Worm (Caenorhabditis elegans): ENCODE results near the gene F16G10.2.

F16G10.2 gene

DNA sequence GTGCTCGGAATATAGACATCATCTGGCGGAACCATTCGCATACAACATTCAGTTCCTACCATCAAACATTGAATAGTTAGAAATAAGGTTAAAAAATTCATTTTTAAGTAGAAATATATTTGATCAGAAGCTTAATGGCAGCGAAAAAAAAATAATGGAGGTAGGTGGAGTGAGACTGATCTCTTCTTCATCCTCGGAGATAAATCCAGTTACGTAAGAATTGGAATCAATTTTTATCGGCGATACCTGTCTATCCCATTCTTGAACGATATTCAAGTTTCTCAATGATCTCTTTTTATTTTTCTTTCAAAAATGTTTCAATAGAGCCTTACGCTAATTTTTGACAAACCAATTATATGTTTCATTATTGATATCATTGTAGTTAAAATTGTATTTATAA is 10.4 kb downstream of the F16G10.2 start, which contains the start of gene F16G10.9:
Gene F16G10.9 (minus strand): TSS at position 101 of the 400 bp plus-strand sequence.
- TF ChIP-seq unc-62 (GFP tag; optimal IDR thresholded peaks at IDR 0.05) (no peak), mab-5 (tag; optimal IDR thresholded peaks at IDR 0.05) (no peak), snpc-4 (tag; optimal IDR thresholded peaks at IDR 0.05) (no peak), lsy-2 (tag; optimal IDR thresholded peaks at IDR 0.05) (no peak), nhr-23 (tag; optimal IDR thresholded peaks at IDR 0.05) (no peak), elt-3 (tag; optimal IDR thresholded peaks at IDR 0.05) (no peak), aly-2 (tag; optimal IDR thresholded peaks at IDR 0.05) (no peak), R02D3.7 (tag; optimal IDR thresholded peaks at IDR 0.05) (no peak), C34F6.9 (tag; optimal IDR thresholded peaks at IDR 0.05) (no peak), ztf-11 (tag; optimal IDR thresholded peaks at IDR 0.05) (no peak), egl-27 (tag; optimal IDR thresholded peaks at IDR 0.05) (no peak), nhr-12 (tag; optimal IDR thresholded peaks at IDR 0.05) (no peak), nhr-129 (tag; optimal IDR thresholded peaks at IDR 0.05) (no peak), Y55F3AM.14 (GFP tag; optimal IDR thresholded peaks at IDR 0.05) (no peak), gmeb-1 (tag; optimal IDR thresholded peaks at IDR 0.05) (no peak), lin-13 (GFP tag; optimal IDR thresholded peaks at IDR 0.05) (no peak), ceh-16 (tag; optimal IDR thresholded peaks at IDR 0.05) (no peak), zag-1 (tag; optimal IDR thresholded peaks at IDR 0.05) (no peak)

DNA sequence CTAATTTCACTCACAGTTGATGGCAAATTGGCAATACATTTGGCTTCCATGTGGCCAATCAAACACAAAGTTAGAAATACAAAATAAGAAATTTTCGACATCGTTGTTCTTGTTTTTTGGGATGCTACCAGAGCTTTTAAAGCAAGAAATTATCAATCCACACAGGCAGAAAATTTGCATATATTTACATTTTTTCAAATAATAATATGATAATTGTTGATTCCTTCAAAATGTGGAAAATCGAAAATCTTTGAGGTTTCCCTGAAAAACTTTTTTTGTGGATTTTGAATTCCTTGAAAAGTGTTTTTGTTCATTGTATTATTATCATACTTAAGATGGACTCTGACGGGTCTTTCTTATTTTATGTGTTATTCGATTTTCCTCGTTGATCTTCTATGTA is 15.8 kb downstream of the F16G10.2 start, which contains the start of gene F16G10.10:
Gene F16G10.10 (minus strand): TSS at position 101 of the 400 bp plus-strand sequence.
- TF ChIP-seq ceh-16 (tag; optimal IDR thresholded peaks at IDR 0.05): no peak
- TF ChIP-seq mbf-1 (tag; optimal IDR thresholded peaks at IDR 0.05): no peak
- no peak for TF ChIP-seq F13H6.1 (tag; optimal IDR thresholded peaks at IDR 0.05)
- TF ChIP-seq ama-1 (optimal IDR thresholded peaks at IDR 0.05): no peak
- TF ChIP-seq C34F6.9 (tag; optimal IDR thresholded peaks at IDR 0.05): no peak
- no peak for TF ChIP-seq crh-2 (tag; optimal IDR thresholded peaks at IDR 0.05)

ce11 chrII:2393821-2394220 is 18.7 kb downstream of the F16G10.2 start, which contains the start of gene F16G10.11:
Gene F16G10.11 (minus strand): TSS chrII:2393921.
- TF ChIP-seq nhr-21 (tag; optimal IDR thresholded peaks at IDR 0.05): no peak
- no peak for TF ChIP-seq ceh-16 (tag; optimal IDR thresholded peaks at IDR 0.05)

DNA sequence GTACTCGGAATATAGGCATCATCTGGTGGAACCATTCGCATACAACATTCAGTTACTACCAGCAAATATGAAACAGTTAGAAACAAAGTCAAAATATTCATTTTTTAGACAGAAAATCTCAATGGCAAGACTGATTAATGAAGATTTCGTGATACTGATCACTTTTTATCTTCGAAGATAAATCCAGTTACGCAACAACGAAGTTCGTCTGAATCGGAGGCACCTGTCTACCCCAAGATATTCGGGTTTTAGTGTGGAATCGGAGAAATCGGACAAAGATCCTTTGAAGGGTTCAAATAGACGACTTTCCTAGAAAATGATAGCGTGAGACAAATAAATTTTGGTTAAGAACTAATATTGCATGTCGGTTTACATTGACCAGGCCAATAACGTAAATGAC is 20.8 kb downstream of the F16G10.2 start, which contains the start of gene F16G10.13:
Gene F16G10.13 (minus strand): TSS at position 101 of the 400 bp plus-strand sequence.
- TF ChIP-seq R02D3.7 (tag; optimal IDR thresholded peaks at IDR 0.05) (no peak), zag-1 (tag; optimal IDR thresholded peaks at IDR 0.05) (no peak), ama-1 (optimal IDR thresholded peaks at IDR 0.05) (no peak), lsy-2 (tag; optimal IDR thresholded peaks at IDR 0.05) (no peak), skn-1 (tag; optimal IDR thresholded peaks at IDR 0.05) (no peak), nhr-237 (tag; optimal IDR thresholded peaks at IDR 0.05) (no peak), mab-5 (tag; optimal IDR thresholded peaks at IDR 0.05) (no peak), nhr-12 (tag; optimal IDR thresholded peaks at IDR 0.05) (no peak), nhr-77 (tag; optimal IDR thresholded peaks at IDR 0.05) (no peak), lin-13 (GFP tag; optimal IDR thresholded peaks at IDR 0.05) (no peak), ztf-11 (tag; optimal IDR thresholded peaks at IDR 0.05) (no peak), nhr-23 (tag; optimal IDR thresholded peaks at IDR 0.05) (no peak), ztf-1 (GFP tag; conservative IDR thresholded peaks at IDR 0.05) (no peak), ceh-16 (tag; optimal IDR thresholded peaks at IDR 0.05) (no peak), nhr-21 (tag; optimal IDR thresholded peaks at IDR 0.05) (no peak), ZK546.5 (tag; optimal IDR thresholded peaks at IDR 0.05) (no peak), snpc-4 (tag; optimal IDR thresholded peaks at IDR 0.05) (no peak), nhr-10 (tag; optimal IDR thresholded peaks at IDR 0.05) (no peak), elt-3 (tag; optimal IDR thresholded peaks at IDR 0.05) (no peak), C34F6.9 (tag; optimal IDR thresholded peaks at IDR 0.05) (no peak)

DNA sequence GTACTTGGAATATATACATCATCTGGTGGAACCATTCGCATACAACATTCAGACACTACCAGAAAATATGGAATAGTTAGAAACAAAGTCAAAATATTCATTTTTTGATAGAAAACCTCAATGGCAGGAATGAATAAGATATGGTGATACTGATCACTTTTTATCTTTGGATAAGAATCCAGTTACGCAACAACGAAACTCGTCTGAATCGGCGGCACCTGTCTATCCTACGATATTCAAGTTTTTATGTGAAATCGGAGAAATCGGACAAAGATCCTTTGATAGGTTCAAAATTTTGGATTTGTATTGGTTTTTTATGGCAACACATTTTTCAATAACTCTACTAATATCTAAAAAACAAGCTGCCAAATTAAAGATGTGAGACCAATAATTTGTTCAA is 23.8 kb downstream of the F16G10.2 start, which contains the start of gene F16G10.14:
Gene F16G10.14 (minus strand): TSS at position 101 of the 400 bp plus-strand sequence.
- TF ChIP-seq unc-62 (GFP tag; optimal IDR thresholded peaks at IDR 0.05) (no peak), nhr-25 (tag; optimal IDR thresholded peaks at IDR 0.05) (no peak), elt-3 (tag; optimal IDR thresholded peaks at IDR 0.05) (no peak), aly-2 (tag; optimal IDR thresholded peaks at IDR 0.05) (no peak), nhr-237 (tag; optimal IDR thresholded peaks at IDR 0.05) (no peak), lsy-2 (tag; optimal IDR thresholded peaks at IDR 0.05) (no peak), nhr-23 (tag; optimal IDR thresholded peaks at IDR 0.05) (no peak), blmp-1 (tag; optimal IDR thresholded peaks at IDR 0.05; ENCODE audit: insufficient read depth) (no peak), crh-2 (tag; optimal IDR thresholded peaks at IDR 0.05) (no peak), sma-9 (GFP tag; optimal IDR thresholded peaks at IDR 0.05) (no peak), sma-9 (tag; optimal IDR thresholded peaks at IDR 0.05) (no peak), nhr-12 (tag; optimal IDR thresholded peaks at IDR 0.05) (no peak), ama-1 (optimal IDR thresholded peaks at IDR 0.05) (no peak), dmd-4 (tag; optimal IDR thresholded peaks at IDR 0.05) (no peak), lin-13 (GFP tag; optimal IDR thresholded peaks at IDR 0.05) (no peak), lin-11 (tag; optimal IDR thresholded peaks at IDR 0.05) (no peak), R02D3.7 (tag; optimal IDR thresholded peaks at IDR 0.05) (no peak), mab-5 (tag; optimal IDR thresholded peaks at IDR 0.05) (no peak), sma-3 (GFP tag; optimal IDR thresholded peaks at IDR 0.05) (no peak), ceh-16 (tag; optimal IDR thresholded peaks at IDR 0.05) (no peak), alr-1 (tag; optimal IDR thresholded peaks at IDR 0.05) (no peak)
